Fruit fly (Drosophila melanogaster) whole organism, embryonic: ENCODE results near the gene CG14105.

Experiments
- Adf1 ChIP-seq: fragments of 200-800 bp; sonication (Bioruptor generic); IDR thresholded peaks from 2 replicates; pipeline ENCODE4 v1.3.6; 2022; ENCODE audit warnings: missing biosample characterization, missing genetic modification characterization
- Atf6 ChIP-seq: fragments of 200-800 bp; sonication (Bioruptor generic); IDR thresholded peaks from 2 replicates; pipeline ENCODE4 v1.3.6; 2022; ENCODE audit warnings: missing biosample characterization, missing genetic modification characterization
- B-H2 ChIP-seq: fragments of 200-800 bp; sonication (Bioruptor generic); optimal IDR thresholded peaks from 2 replicates; lab custom pipeline; 2018; ENCODE audit warnings: missing biosample characterization, mild to moderate bottlenecking, missing genetic modification characterization
- Bteb2 ChIP-seq: fragments of 200-800 bp; sonication (Bioruptor generic); optimal IDR thresholded peaks from 2 replicates; lab custom pipeline; 2016; ENCODE audit warnings: missing biosample characterization, missing genetic modification characterization
- CG10543 ChIP-seq: fragments of 200-800 bp; sonication (Bioruptor generic); optimal IDR thresholded peaks from 3 replicates; lab custom pipeline; 2017; ENCODE audit warnings: missing biosample characterization, mild to moderate bottlenecking, missing genetic modification characterization, moderate library complexity
- CG12769 ChIP-seq: fragments of 200-800 bp; sonication (Bioruptor generic); optimal IDR thresholded peaks from 2 replicates; lab custom pipeline; 2019; ENCODE audit warnings: missing biosample characterization, mild to moderate bottlenecking, missing genetic modification characterization, moderate library complexity
- CG14050 ChIP-seq: fragments of 200-800 bp; sonication (Bioruptor generic); IDR thresholded peaks from 3 replicates; pipeline ENCODE4 v1.3.6; 2022; ENCODE audit warnings: missing biosample characterization, missing genetic modification characterization
- CG14965 ChIP-seq: fragments of 200-800 bp; sonication (Bioruptor generic); optimal IDR thresholded peaks from 2 replicates; lab custom pipeline; 2016; ENCODE audit warnings: missing biosample characterization, missing genetic modification characterization, borderline replicate concordance
- CG18599 ChIP-seq: fragments of 200-800 bp; sonication (Bioruptor generic); optimal IDR thresholded peaks from 3 replicates; lab custom pipeline; 2017; ENCODE audit warnings: missing biosample characterization, missing genetic modification characterization, mild to moderate bottlenecking, moderate library complexity, missing genetic modification reagents
- CG3163 ChIP-seq: fragments of 200-800 bp; sonication (Bioruptor generic); optimal IDR thresholded peaks from 3 replicates; lab custom pipeline; 2016; ENCODE audit warnings: missing biosample characterization, missing genetic modification characterization
- CG32772 ChIP-seq: fragments of 200-800 bp; sonication (Bioruptor generic); IDR thresholded peaks from 2 replicates; pipeline ENCODE4 v1.3.6; 2022; ENCODE audit warnings: missing biosample characterization, missing genetic modification characterization
- CG3281 ChIP-seq: fragments of 200-800 bp; sonication (Bioruptor generic); optimal IDR thresholded peaks from 3 replicates; lab custom pipeline; 2017; ENCODE audit warnings: missing biosample characterization, mild to moderate bottlenecking, missing genetic modification characterization
- CG4424 ChIP-seq: fragments of 200-800 bp; sonication (Bioruptor generic); optimal IDR thresholded peaks from 3 replicates; lab custom pipeline; 2016; ENCODE audit warnings: missing biosample characterization, missing genetic modification characterization
- CG7271 ChIP-seq: fragments of 200-800 bp; sonication (Bioruptor generic); optimal IDR thresholded peaks from 2 replicates; lab custom pipeline; 2018; ENCODE audit warnings: missing biosample characterization, mild to moderate bottlenecking, missing genetic modification characterization, moderate library complexity
- CG7963 ChIP-seq: fragments of 200-800 bp; sonication (Bioruptor generic); IDR thresholded peaks from 3 replicates; pipeline ENCODE4 v1.3.6; 2022; ENCODE audit warnings: missing biosample characterization, missing genetic modification characterization; ENCODE audit not compliant: partially characterized antibody
- CG8765 ChIP-seq: fragments of 200-800 bp; sonication (Bioruptor generic); IDR thresholded peaks from 2 replicates; pipeline ENCODE4 v1.3.6; 2022; ENCODE audit warnings: missing biosample characterization, missing genetic modification characterization
- CG9876 ChIP-seq: fragments of 200-800 bp; sonication (Bioruptor generic); optimal IDR thresholded peaks from 2 replicates; lab custom pipeline; 2016; ENCODE audit warnings: missing biosample characterization, missing genetic modification characterization
- CTCF ChIP-seq: fragments of 200-800 bp; sonication (Bioruptor generic); optimal IDR thresholded peaks from 2 replicates; lab custom pipeline; 2017; ENCODE audit warnings: missing biosample characterization, mild to moderate bottlenecking, missing genetic modification characterization, moderate library complexity
- Chrac-16 ChIP-seq: fragments of 200-800 bp; sonication (Bioruptor generic); optimal IDR thresholded peaks from 3 replicates; lab custom pipeline; 2016; ENCODE audit warnings: missing biosample characterization, missing genetic modification characterization
- D19A ChIP-seq: fragments of 200-800 bp; optimal IDR thresholded peaks from 3 replicates; lab custom pipeline; 2019; ENCODE audit warnings: missing biosample characterization, mild to moderate bottlenecking, missing genetic modification characterization, moderate library complexity
- Elba2 ChIP-seq: fragments of 200-800 bp; sonication (Bioruptor generic); optimal IDR thresholded peaks from 3 replicates; lab custom pipeline; 2016; ENCODE audit warnings: missing biosample characterization, missing genetic modification characterization
- Fer1 ChIP-seq: fragments of 200-800 bp; sonication (Bioruptor generic); optimal IDR thresholded peaks from 2 replicates; lab custom pipeline; 2017; ENCODE audit warnings: missing biosample characterization, mild to moderate bottlenecking, missing genetic modification characterization
- Hey ChIP-seq: fragments of 200-800 bp; sonication (Bioruptor generic); optimal IDR thresholded peaks from 3 replicates; lab custom pipeline; 2018; ENCODE audit warnings: missing biosample characterization, mild to moderate bottlenecking, missing genetic modification characterization
- Oli ChIP-seq: fragments of 200-800 bp; sonication (Bioruptor generic); optimal IDR thresholded peaks from 2 replicates; lab custom pipeline; 2018; ENCODE audit warnings: missing biosample characterization, mild to moderate bottlenecking, missing genetic modification characterization, moderate library complexity
- Poxn ChIP-seq: fragments of 200-800 bp; sonication (Bioruptor generic); IDR thresholded peaks from 2 replicates; pipeline ENCODE4 v1.3.6; 2022; ENCODE audit warnings: missing biosample characterization, missing genetic modification characterization
- TFAM ChIP-seq: fragments of 200-800 bp; sonication (Bioruptor generic); optimal IDR thresholded peaks from 2 replicates; lab custom pipeline; 2017; ENCODE audit warnings: missing biosample characterization, missing genetic modification characterization, inconsistent platforms
- Trl ChIP-seq, 3 experiments: fragments of >200 bp in 2 of 3; fragments of 200-800 bp in 1 of 3; sonication (Bioruptor generic) in 1 of 3; optimal IDR thresholded peaks; 2 replicates in 1 of 3; 3 replicates in 2 of 3; lab custom pipeline; 2016 to 2017; ENCODE audit warnings: missing biosample characterization in 1 of 3, missing genetic modification characterization in 1 of 3
- Usf ChIP-seq: fragments of 200-800 bp; sonication (Bioruptor generic); optimal IDR thresholded peaks from 2 replicates; lab custom pipeline; 2017; ENCODE audit warnings: missing genotype, missing biosample characterization, missing genetic modification characterization
- ab ChIP-seq: fragments of 200-800 bp; sonication (Bioruptor generic); optimal IDR thresholded peaks from 2 replicates; lab custom pipeline; 2016; ENCODE audit warnings: missing biosample characterization, missing genetic modification characterization
- ase ChIP-seq: fragments of 200-800 bp; sonication (Bioruptor generic); IDR thresholded peaks from 3 replicates; pipeline ENCODE4 v1.3.6; 2022; ENCODE audit warnings: missing biosample characterization, missing genetic modification characterization
- bab2 ChIP-seq: fragments of 200-800 bp; sonication (Bioruptor generic); optimal IDR thresholded peaks from 2 replicates; lab custom pipeline; 2016; ENCODE audit warnings: missing biosample characterization, missing genetic modification characterization
- chinmo ChIP-seq: fragments of 200-800 bp; sonication (Bioruptor generic); IDR thresholded peaks from 4 replicates; pipeline ENCODE4 v1.3.6; 2022; ENCODE audit warnings: missing biosample characterization, missing genetic modification characterization; ENCODE audit not compliant: partially characterized antibody
- chn ChIP-seq: fragments of 200-800 bp; sonication (Bioruptor generic); optimal IDR thresholded peaks from 2 replicates; lab custom pipeline; 2016; ENCODE audit warnings: missing biosample characterization, missing genetic modification characterization
- crc ChIP-seq: fragments of 200-800 bp; sonication (Bioruptor generic); optimal IDR thresholded peaks from 2 replicates; lab custom pipeline; 2016; ENCODE audit warnings: missing biosample characterization, missing genetic modification characterization
- da ChIP-seq: fragments of 200-800 bp; sonication (Bioruptor generic); optimal IDR thresholded peaks from 2 replicates; lab custom pipeline; 2016; ENCODE audit warnings: missing biosample characterization, missing genetic modification characterization
- en ChIP-seq: fragments of 200-800 bp; sonication (Bioruptor generic); optimal IDR thresholded peaks from 2 replicates; lab custom pipeline; 2016; ENCODE audit warnings: missing biosample characterization, missing genetic modification characterization
- gem ChIP-seq: fragments of 200-800 bp; sonication (Bioruptor generic); optimal IDR thresholded peaks from 2 replicates; lab custom pipeline; 2019; ENCODE audit warnings: missing biosample characterization, mild to moderate bottlenecking, missing genetic modification characterization, moderate library complexity
- grn ChIP-seq: fragments of 200-800 bp; sonication (Bioruptor generic); optimal IDR thresholded peaks from 3 replicates; lab custom pipeline; 2017; ENCODE audit warnings: missing biosample characterization, missing genetic modification characterization
- gt ChIP-seq: fragments of 200-800 bp; sonication (Bioruptor generic); IDR thresholded peaks from 2 replicates; pipeline ENCODE4 v1.3.6; 2022; ENCODE audit warnings: missing biosample characterization, missing genetic modification characterization
- knrl ChIP-seq: fragments of 200-800 bp; sonication (Bioruptor generic); IDR thresholded peaks from 3 replicates; pipeline ENCODE4 v1.3.6; 2022; ENCODE audit warnings: missing biosample characterization, missing genetic modification characterization; ENCODE audit not compliant: partially characterized antibody
- nerfin-1 ChIP-seq: fragments of 200-800 bp; sonication (Bioruptor generic); optimal IDR thresholded peaks from 3 replicates; lab custom pipeline; 2019; ENCODE audit warnings: missing biosample characterization, mild to moderate bottlenecking, missing genetic modification characterization, moderate library complexity
- nom ChIP-seq: fragments of 200-800 bp; sonication (Bioruptor generic); optimal IDR thresholded peaks from 2 replicates; lab custom pipeline; 2017; ENCODE audit warnings: missing biosample characterization, missing genetic modification characterization, mild to moderate bottlenecking, moderate library complexity, missing genetic modification reagents
- oc ChIP-seq: fragments of 200-800 bp; sonication (Bioruptor generic); optimal IDR thresholded peaks from 2 replicates; lab custom pipeline; 2018; ENCODE audit warnings: missing biosample characterization, mild to moderate bottlenecking, missing genetic modification characterization, moderate library complexity
- psq ChIP-seq: fragments of 200-800 bp; sonication (Bioruptor generic); optimal IDR thresholded peaks from 2 replicates; lab custom pipeline; 2017; ENCODE audit warnings: missing biosample characterization, missing genetic modification characterization
- sd ChIP-seq: fragments of 200-800 bp; sonication (Bioruptor generic); optimal IDR thresholded peaks from 3 replicates; lab custom pipeline; 2018; ENCODE audit warnings: missing biosample characterization, mild to moderate bottlenecking, missing genetic modification characterization, moderate library complexity
- sens-2 ChIP-seq: fragments of 200-800 bp; sonication (Bioruptor generic); IDR thresholded peaks from 2 replicates; pipeline ENCODE4 v1.3.6; 2022; ENCODE audit warnings: missing biosample characterization, missing genetic modification characterization
- seq ChIP-seq: fragments of 200-800 bp; sonication (Bioruptor generic); IDR thresholded peaks from 2 replicates; pipeline ENCODE4 v1.3.6; 2022; ENCODE audit warnings: missing biosample characterization, missing genetic modification characterization
- tin ChIP-seq: fragments of 200-800 bp; sonication (Bioruptor generic); optimal IDR thresholded peaks from 3 replicates; lab custom pipeline; 2016; ENCODE audit warnings: missing biosample characterization, missing genetic modification characterization
- trh ChIP-seq: fragments of 200-800 bp; sonication (Bioruptor generic); optimal IDR thresholded peaks from 2 replicates; lab custom pipeline; 2016; ENCODE audit warnings: missing biosample characterization, missing genetic modification characterization
- unc-4 ChIP-seq: fragments of 200-800 bp; sonication (Bioruptor generic); IDR thresholded peaks from 2 replicates; pipeline ENCODE4 v1.3.6; 2022; ENCODE audit warnings: missing biosample characterization, missing genetic modification characterization; ENCODE audit not compliant: partially characterized antibody
- vnd ChIP-seq: fragments of 200-800 bp; sonication (Bioruptor generic); IDR thresholded peaks from 3 replicates; pipeline ENCODE4 v1.3.6; 2022; ENCODE audit warnings: missing biosample characterization, missing genetic modification characterization; ENCODE audit not compliant: partially characterized antibody
- zen ChIP-seq: fragments of 200-800 bp; sonication (Bioruptor generic); optimal IDR thresholded peaks from 3 replicates; lab custom pipeline; 2018; ENCODE audit warnings: missing biosample characterization, mild to moderate bottlenecking, missing genetic modification characterization, moderate library complexity

CG14105 gene

DNA sequence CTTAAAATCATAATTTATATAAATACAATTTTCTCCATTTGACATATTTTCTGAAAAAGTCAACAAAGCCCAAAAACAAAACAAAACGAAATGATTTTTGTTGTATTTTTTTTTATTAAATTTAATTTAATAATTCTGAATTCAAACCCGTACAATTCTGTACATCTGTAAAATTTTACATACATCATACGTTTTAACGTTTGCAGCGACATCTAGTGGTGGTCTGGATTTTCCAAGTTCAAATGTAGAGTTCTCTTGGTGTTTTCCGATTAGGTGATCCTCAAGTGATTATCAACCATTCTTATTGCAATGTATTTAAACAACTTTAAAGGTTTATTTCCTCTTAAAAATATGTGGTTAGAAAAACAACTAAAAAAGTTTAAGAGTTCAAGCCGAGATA is 15.5 kb downstream of the CG14105 start (continued):
- TF ChIP-seq CG12769 (tag; lab: Kevin White, UChicago), result peak; percentile 22
- no peak for TF ChIP-seq CG7963 (GFP tag; lab: Robert Waterston, UW)
- TF ChIP-seq chinmo, result 0 out of 4 replicates have a peak, but pooled peaks have one; percentile 31
- peak; percentile 97 for TF ChIP-seq Elba2 (GFP tag; lab: Kevin White, UChicago)
- TF ChIP-seq CG32772 (GFP tag; lab: Robert Waterston, UW), result peak; percentile 22; the same call in 1 of the 2 replicates
- TF ChIP-seq B-H2 (GFP tag; lab: Kevin White, UChicago), result no peak
- no peak for TF ChIP-seq gt (GFP tag; lab: Robert Waterston, UW)
- no peak for TF ChIP-seq trh
- TF ChIP-seq Oli (tag; lab: Kevin White, UChicago), result no peak
- TF ChIP-seq grn, result no peak
- TF ChIP-seq Bteb2, result no peak
- no peak for TF ChIP-seq Hey (tag; lab: Kevin White, UChicago)
- no peak for TF ChIP-seq CG14050 (GFP tag; lab: Robert Waterston, UW)
- TF ChIP-seq ase (GFP tag; lab: Robert Waterston, UW), result no peak
- TF ChIP-seq nerfin-1, result no peak
- TF ChIP-seq unc-4 (GFP tag; lab: Robert Waterston, UW), result no peak
- TF ChIP-seq CG4424 (GFP tag; lab: Kevin White, UChicago), result peak; percentile 26
- peak; percentile 14 for TF ChIP-seq D19A (tag; lab: Kevin White, UChicago)
- TF ChIP-seq da (GFP tag; lab: Kevin White, UChicago), result no peak
- TF ChIP-seq chn, result peak; percentile 13
- TF ChIP-seq CG3281 (GFP tag; lab: Kevin White, UChicago), result no peak
- TF ChIP-seq bab2, result peak; percentile 11
- peak; percentile 4 for TF ChIP-seq CG3163 (GFP tag; lab: Kevin White, UChicago)
- peak; percentile 24 for TF ChIP-seq CG9876
- TF ChIP-seq TFAM (GFP tag; lab: Kevin White, UChicago), result no peak
- TF ChIP-seq Trl (optimal IDR thresholded peaks at IDR 0.05; lab: Kevin White, UChicago), result no peak
- TF ChIP-seq Trl (GFP tag; optimal IDR thresholded peaks at IDR 0.05; lab: Kevin White, UChicago), result peak; percentile 1
- no peak for TF ChIP-seq Poxn (GFP tag; lab: Robert Waterston, UW)
- no peak for TF ChIP-seq Usf
- no peak for TF ChIP-seq CG10543 (GFP tag; lab: Kevin White, UChicago)
- no peak for TF ChIP-seq oc (tag; lab: Kevin White, UChicago)
- TF ChIP-seq CTCF (GFP tag; lab: Kevin White, UChicago), result peak; percentile 99
- no peak for TF ChIP-seq CG7271 (tag; lab: Kevin White, UChicago)
- no peak for TF ChIP-seq CG8765 (GFP tag; lab: Robert Waterston, UW)
- TF ChIP-seq sd (tag; lab: Kevin White, UChicago), result no peak
- TF ChIP-seq Fer1 (GFP tag; lab: Kevin White, UChicago), result no peak
- TF ChIP-seq ab (GFP tag; lab: Kevin White, UChicago), result no peak
- TF ChIP-seq crc (GFP tag; lab: Kevin White, UChicago), result no peak
- TF ChIP-seq Adf1 (GFP tag; lab: Robert Waterston, UW), result no peak
- TF ChIP-seq Atf6 (GFP tag; lab: Robert Waterston, UW), result no peak
- no peak for TF ChIP-seq nom
- peak; percentile 66 for TF ChIP-seq Chrac-16 (GFP tag; lab: Kevin White, UChicago)
- no peak for TF ChIP-seq en
- peak; percentile 54 for TF ChIP-seq gem (tag; lab: Kevin White, UChicago)
- TF ChIP-seq psq (GFP tag; lab: Kevin White, UChicago), result no peak
- no peak for TF ChIP-seq CG18599 (GFP tag; lab: Kevin White, UChicago)
- TF ChIP-seq knrl (GFP tag; lab: Robert Waterston, UW), result no peak; the same call in 2 of the 3 replicates
- no peak for TF ChIP-seq vnd (GFP tag; lab: Robert Waterston, UW)
- TF ChIP-seq zen (tag; lab: Kevin White, UChicago), result peak; percentile 83
- TF ChIP-seq sens-2 (GFP tag; lab: Robert Waterston, UW), result no peak
- TF ChIP-seq tin (GFP tag; lab: Kevin White, UChicago), result peak; percentile 43
- TF ChIP-seq CG14965 (GFP tag; lab: Kevin White, UChicago), result no peak
- TF ChIP-seq seq (GFP tag; lab: Robert Waterston, UW), result no peak
